Worm (Caenorhabditis elegans) whole organism, late embryonic: ENCODE data around the gene Y59E1A.4.
A peak's percentile ranks its signal among the peaks of the same experiment; 100 is the strongest.

Experiments used
- C08G9.2 ChIP-seq: sonication (generic microtip); optimal IDR thresholded peaks from 2 replicates; lab custom pipeline; 2016; ENCODE audit warnings: mild to moderate bottlenecking, missing genetic modification characterization, moderate library complexity, missing compliant biosample characterization
- C38D4.7 ChIP-seq: fragments of 200-800 bp; sonication (Bioruptor generic); optimal IDR thresholded peaks from 2 replicates; lab custom pipeline; 2018; ENCODE audit warnings: mild to moderate bottlenecking, missing genetic modification characterization, moderate library complexity, missing compliant biosample characterization
- K02D7.2 ChIP-seq: sonication (generic microtip); optimal IDR thresholded peaks from 2 replicates; lab custom pipeline; 2017; ENCODE audit warnings: mild to moderate bottlenecking, missing genetic modification characterization, missing compliant biosample characterization
- K09A11.1 ChIP-seq: sonication (generic microtip); optimal IDR thresholded peaks from 2 replicates; lab custom pipeline; 2017; ENCODE audit warnings: antibody characterized with exemption, mild to moderate bottlenecking, missing genetic modification characterization, missing compliant biosample characterization; ENCODE audit not compliant: insufficient read depth
- T23F11.4 ChIP-seq: fragments of 200-800 bp; sonication (Bioruptor generic); optimal IDR thresholded peaks from 2 replicates; lab custom pipeline; 2018; ENCODE audit warnings: mild to moderate bottlenecking, missing genetic modification characterization, missing compliant biosample characterization
- Y22D7AL.16 ChIP-seq: sonication (generic microtip); optimal IDR thresholded peaks from 2 replicates; lab custom pipeline; 2016; ENCODE audit warnings: missing genetic modification characterization, missing compliant biosample characterization
- ceh-18 ChIP-seq: sonication (generic microtip); optimal IDR thresholded peaks from 2 replicates; lab custom pipeline; 2016; ENCODE audit warnings: missing genetic modification characterization, missing compliant biosample characterization
- ceh-30 ChIP-seq: fragments of 150-350 bp; optimal IDR thresholded peaks from 2 replicates; lab custom pipeline; 2014; ENCODE audit warnings: missing biosample characterization, missing genetic modification characterization
- ceh-31 ChIP-seq: sonication (generic microtip); optimal IDR thresholded peaks from 2 replicates; lab custom pipeline; 2016; ENCODE audit warnings: missing genetic modification characterization, missing compliant biosample characterization
- ceh-34 ChIP-seq: sonication (generic microtip); optimal IDR thresholded peaks from 2 replicates; lab custom pipeline; 2016; ENCODE audit warnings: mild to moderate bottlenecking, missing genetic modification characterization, missing compliant biosample characterization
- ceh-45 ChIP-seq: fragments of 200-800 bp; sonication (Bioruptor generic); IDR thresholded peaks from 2 replicates; pipeline ENCODE4 v1.3.6; 2022; ENCODE audit warnings: missing genetic modification reagents, missing genetic modification characterization, missing compliant biosample characterization
- ceh-48 ChIP-seq: sonication (generic microtip); optimal IDR thresholded peaks from 2 replicates; lab custom pipeline; 2016; ENCODE audit warnings: missing genetic modification characterization, inconsistent platforms, missing compliant biosample characterization
- elt-4 ChIP-seq: sonication (generic microtip); optimal IDR thresholded peaks from 2 replicates; lab custom pipeline; 2016; ENCODE audit warnings: missing genetic modification characterization, missing compliant biosample characterization
- ets-4 ChIP-seq: sonication (generic microtip); optimal IDR thresholded peaks from 2 replicates; lab custom pipeline; 2016; ENCODE audit warnings: missing genetic modification characterization, missing compliant biosample characterization
- fkh-6 ChIP-seq: sonication (generic microtip); optimal IDR thresholded peaks from 2 replicates; lab custom pipeline; 2016; ENCODE audit warnings: missing genetic modification characterization, missing compliant biosample characterization
- gmeb-2 ChIP-seq: sonication (generic microtip); optimal IDR thresholded peaks from 2 replicates; lab custom pipeline; 2016; ENCODE audit warnings: missing genetic modification characterization, inconsistent platforms, missing compliant biosample characterization
- hlh-30 ChIP-seq: sonication (generic microtip); optimal IDR thresholded peaks from 2 replicates; lab custom pipeline; 2017; ENCODE audit warnings: antibody characterized with exemption, missing genetic modification characterization, missing compliant biosample characterization; ENCODE audit not compliant: insufficient read depth
- hlh-6 ChIP-seq: sonication (generic microtip); optimal IDR thresholded peaks from 2 replicates; lab custom pipeline; 2016; ENCODE audit warnings: missing genotype, missing genetic modification characterization, missing compliant biosample characterization
- hlh-8 ChIP-seq: sonication (generic microtip); optimal IDR thresholded peaks from 2 replicates; lab custom pipeline; 2016; ENCODE audit warnings: missing genotype, missing genetic modification characterization, missing compliant biosample characterization
- mec-3 ChIP-seq: sonication (generic microtip); optimal IDR thresholded peaks from 2 replicates; lab custom pipeline; 2016; ENCODE audit warnings: borderline replicate concordance, missing genetic modification characterization, missing compliant biosample characterization
- nfya-1 ChIP-seq: sonication (generic microtip); optimal IDR thresholded peaks from 2 replicates; lab custom pipeline; 2017; ENCODE audit warnings: missing genetic modification characterization, mild to moderate bottlenecking, missing compliant biosample characterization, antibody characterized with exemption, moderate library complexity
- nhr-11 ChIP-seq: fragments of 150-350 bp; optimal IDR thresholded peaks from 2 replicates; lab custom pipeline; 2014; ENCODE audit warnings: missing biosample characterization, missing genetic modification characterization
- npax-4 ChIP-seq: sonication (generic microtip); optimal IDR thresholded peaks from 2 replicates; lab custom pipeline; 2016; ENCODE audit warnings: missing genetic modification characterization, missing compliant biosample characterization
- pag-3 ChIP-seq: sonication (generic microtip); optimal IDR thresholded peaks from 2 replicates; lab custom pipeline; 2016; ENCODE audit warnings: missing compliant biosample characterization, missing genetic modification characterization, borderline replicate concordance
- pax-1 ChIP-seq: fragments of 150-350 bp; optimal IDR thresholded peaks from 2 replicates; lab custom pipeline; 2014; ENCODE audit warnings: missing biosample characterization, missing genetic modification characterization
- pha-2 ChIP-seq: sonication (generic microtip); optimal IDR thresholded peaks from 2 replicates; lab custom pipeline; 2017; ENCODE audit warnings: mild to moderate bottlenecking, missing genetic modification characterization, missing compliant biosample characterization
- pqm-1 ChIP-seq: sonication (generic microtip); optimal IDR thresholded peaks from 2 replicates; lab custom pipeline; 2016; ENCODE audit warnings: missing genetic modification characterization, missing compliant biosample characterization
- ref-2 ChIP-seq: sonication (generic microtip); optimal IDR thresholded peaks from 2 replicates; lab custom pipeline; 2016; ENCODE audit warnings: missing genetic modification characterization, missing compliant biosample characterization
- sdc-2 ChIP-seq: sonication (generic microtip); optimal IDR thresholded peaks from 2 replicates; lab custom pipeline; 2016; ENCODE audit warnings: missing genotype, missing genetic modification characterization, missing compliant biosample characterization
- sox-2 ChIP-seq: fragments of 200-800 bp; sonication (Bioruptor generic); IDR thresholded peaks from 2 replicates; pipeline ENCODE4 v1.3.6; 2022; ENCODE audit warnings: missing genetic modification reagents, missing genetic modification characterization, missing compliant biosample characterization
- tbx-2 ChIP-seq: sonication (generic microtip); optimal IDR thresholded peaks from 2 replicates; lab custom pipeline; 2016; ENCODE audit warnings: missing genetic modification characterization, missing compliant biosample characterization
- tbx-7 ChIP-seq: sonication (generic microtip); optimal IDR thresholded peaks from 2 replicates; lab custom pipeline; 2016; ENCODE audit warnings: missing genotype, missing genetic modification characterization, missing compliant biosample characterization
- unc-42 ChIP-seq: sonication (generic microtip); optimal IDR thresholded peaks from 2 replicates; lab custom pipeline; 2016; ENCODE audit warnings: missing genotype, missing genetic modification characterization, missing compliant biosample characterization
- unc-55 ChIP-seq: sonication (generic microtip); optimal IDR thresholded peaks from 2 replicates; lab custom pipeline; 2017; ENCODE audit warnings: missing biosample characterization, missing genetic modification reagents, missing genetic modification characterization
- unc-86 ChIP-seq: sonication (generic microtip); optimal IDR thresholded peaks from 2 replicates; lab custom pipeline; 2016; ENCODE audit warnings: missing genetic modification characterization, missing compliant biosample characterization
- zip-5 ChIP-seq: sonication (generic microtip); optimal IDR thresholded peaks from 2 replicates; lab custom pipeline; 2016; ENCODE audit warnings: missing genetic modification characterization, missing compliant biosample characterization
- ztf-16 ChIP-seq: sonication (generic microtip); optimal IDR thresholded peaks from 2 replicates; lab custom pipeline; 2017; ENCODE audit warnings: missing genetic modification characterization, missing compliant biosample characterization

The Y59E1A.4 gene

ce11 chrX:1915022-1915421 lies 24.8 kb downstream of the Y59E1A.4 start, which contains the start of gene rgs-9:
TSS of gene rgs-9 (plus strand) at chrX:1915258.
- TF ChIP-seq elt-4 = no peak
- TF ChIP-seq tbx-7 (tag; lab: Kevin White, UChicago) = no peak
- no peak for TF ChIP-seq unc-42 (tag; lab: Kevin White, UChicago)
- TF ChIP-seq zip-5 = no peak
- TF ChIP-seq ceh-34 (tag; lab: Kevin White, UChicago) = no peak
- TF ChIP-seq Y22D7AL.16 (tag; lab: Kevin White, UChicago) = no peak
- no peak for TF ChIP-seq pax-1 (tag; lab: Kevin White, UChicago)
- TF ChIP-seq ceh-30 (tag; lab: Kevin White, UChicago) = no peak
- TF ChIP-seq K02D7.2 (tag; lab: Kevin White, UChicago) = no peak
- TF ChIP-seq fkh-6 (tag; lab: Kevin White, UChicago) = no peak
- no peak for TF ChIP-seq sox-2
- no peak for TF ChIP-seq npax-4
- no peak for TF ChIP-seq hlh-30 (tag; lab: Kevin White, UChicago)
- TF ChIP-seq unc-55 (GFP tag; lab: Kevin White, UChicago) = no peak
- no peak for TF ChIP-seq pqm-1 (tag; lab: Kevin White, UChicago)
- TF ChIP-seq C38D4.7 = no peak
- TF ChIP-seq T23F11.4 (GFP tag; lab: Kevin White, UChicago) = no peak
- no peak for TF ChIP-seq ceh-45 (GFP tag; lab: Robert Waterston, UW)
- no peak for TF ChIP-seq ets-4
- no peak for TF ChIP-seq pag-3 (tag; lab: Kevin White, UChicago)

- no peak for TF ChIP-seq ztf-16 (tag; lab: Kevin White, UChicago)
- TF ChIP-seq K09A11.1 (tag; lab: Kevin White, UChicago) = no peak
- TF ChIP-seq ceh-45 (GFP tag; lab: Robert Waterston, UW) = no peak
- TF ChIP-seq nhr-11 (tag; lab: Kevin White, UChicago) = no peak
- TF ChIP-seq ref-2 (tag; lab: Kevin White, UChicago) = no peak
- no peak for TF ChIP-seq K02D7.2 (tag; lab: Kevin White, UChicago)
- no peak for TF ChIP-seq ceh-48 (tag; lab: Kevin White, UChicago)
- TF ChIP-seq pag-3 (tag; lab: Kevin White, UChicago) = no peak
- no peak for TF ChIP-seq mec-3
- no peak for TF ChIP-seq gmeb-2 (tag; lab: Kevin White, UChicago)
- TF ChIP-seq unc-86 (tag; lab: Kevin White, UChicago) = no peak
- TF ChIP-seq sox-2 = no peak
- no peak for TF ChIP-seq hlh-6 (tag; lab: Kevin White, UChicago)
These were observed 26.5 kb downstream of the Y59E1A.4 start, which contains the start of gene ZC53.1 for ce11 chrX:1913257-1913656. TSS of gene ZC53.1 (minus strand) at chrX:1913357.

ce11 chrX:1909353-1909752 lies 30.4 kb downstream of the Y59E1A.4 start:
- TF ChIP-seq ztf-16 (tag; lab: Kevin White, UChicago) (no peak), pha-2 (tag; lab: Kevin White, UChicago) (no peak), nfya-1 (tag; lab: Kevin White, UChicago) (peak; percentile 50), ceh-31 (tag; lab: Kevin White, UChicago) (peak; percentile 75), hlh-8 (no peak), fkh-6 (tag; lab: Kevin White, UChicago) (no peak), nhr-11 (tag; lab: Kevin White, UChicago) (no peak), unc-42 (tag; lab: Kevin White, UChicago) (peak; percentile 24), gmeb-2 (tag; lab: Kevin White, UChicago) (no peak), ceh-18 (tag; lab: Kevin White, UChicago) (peak; percentile 64), pax-1 (tag; lab: Kevin White, UChicago) (no peak), sdc-2 (tag; lab: Kevin White, UChicago) (peak; percentile 99), tbx-2 (peak; percentile 27), C08G9.2 (tag; lab: Kevin White, UChicago) (peak; percentile 39), pag-3 (tag; lab: Kevin White, UChicago) (no peak)
